Fruit fly (Drosophila melanogaster): ENCODE measurements around the gene CG2656.

Gene CG2656

dm6 chr3R:7127966-7128365, 16.6 kb upstream of the CG2656 start, which contains the start of gene CG10068 (continued):
- TF ChIP-seq lbe (GFP tag; optimal IDR thresholded peaks at IDR 0.05), result peak; percentile 81
- TF ChIP-seq Bgb (GFP tag; IDR thresholded peaks at IDR 0.05; ENCODE audit: partially characterized antibody), result no peak
- peak; percentile 94 for TF ChIP-seq gem (tag; optimal IDR thresholded peaks at IDR 0.05)
- TF ChIP-seq nmo (GFP tag; optimal IDR thresholded peaks at IDR 0.05), result peak; percentile 94
- TF ChIP-seq Dll (GFP tag; IDR thresholded peaks at IDR 0.05; ENCODE audit: partially characterized antibody), result peak; percentile 57; the same call in 2 of the 4 replicates
- peak; percentile 30 for TF ChIP-seq CG10431 (GFP tag; optimal IDR thresholded peaks at IDR 0.05)
- peak; percentile 78 for TF ChIP-seq CG30020 (tag; optimal IDR thresholded peaks at IDR 0.05)
- peak; percentile 89 for TF ChIP-seq CG8765 (GFP tag; IDR thresholded peaks at IDR 0.05)
- TF ChIP-seq mld (GFP tag; IDR thresholded peaks at IDR 0.05; ENCODE audit: partially characterized antibody), result no peak
- peak; percentile 50; the same call in 1 of the 2 replicates for TF ChIP-seq Lim3 (GFP tag; IDR thresholded peaks at IDR 0.05)
- TF ChIP-seq Sox102F (GFP tag; optimal IDR thresholded peaks at IDR 0.05), result peak; percentile 90
- TF ChIP-seq CG6654 (GFP tag; optimal IDR thresholded peaks at IDR 0.05), result peak; percentile 56
- peak; percentile 29 for TF ChIP-seq Jarid2 (GFP tag; optimal IDR thresholded peaks at IDR 0.05)
- TF ChIP-seq CG8924 (tag; optimal IDR thresholded peaks at IDR 0.05), result peak; percentile 96
- TF ChIP-seq Opbp (GFP tag; IDR thresholded peaks at IDR 0.05; ENCODE audit: partially characterized antibody), result no peak
- peak; percentile 75 for TF ChIP-seq her (GFP tag; optimal IDR thresholded peaks at IDR 0.05)
- TF ChIP-seq CG15601 (tag; optimal IDR thresholded peaks at IDR 0.05), result peak; percentile 88
- TF ChIP-seq Dip2 (GFP tag; IDR thresholded peaks at IDR 0.05), result peak; percentile 40; the same call in 1 of the 2 replicates
- TF ChIP-seq HmgZ (tag; optimal IDR thresholded peaks at IDR 0.05), result peak; percentile 92
- peak; percentile 76 for TF ChIP-seq peb (GFP tag; IDR thresholded peaks at IDR 0.05)
- TF ChIP-seq CG3407 (GFP tag; optimal IDR thresholded peaks at IDR 0.05), result peak; percentile 79
- peak; percentile 86 for TF ChIP-seq slp2 (GFP tag; optimal IDR thresholded peaks at IDR 0.05)
- peak; percentile 69 for TF ChIP-seq emc (GFP tag; optimal IDR thresholded peaks at IDR 0.05)
- peak; percentile 91 for TF ChIP-seq Elba2 (GFP tag; optimal IDR thresholded peaks at IDR 0.05)
- TF ChIP-seq esg (GFP tag; conservative IDR thresholded peaks at IDR 0.05), result peak; percentile 80
- peak; percentile 63 for TF ChIP-seq CG5180 (GFP tag; optimal IDR thresholded peaks at IDR 0.05)
- TF ChIP-seq YL-1 (GFP tag; optimal IDR thresholded peaks at IDR 0.05), result peak; percentile 49
- TF ChIP-seq CG9437 (GFP tag; optimal IDR thresholded peaks at IDR 0.05), result peak; percentile 62
- TF ChIP-seq yki (optimal IDR thresholded peaks at IDR 0.05), result no peak
- peak; percentile 96 for TF ChIP-seq ci (GFP tag; IDR thresholded peaks at IDR 0.05)
- TF ChIP-seq CG1832 (GFP tag; optimal IDR thresholded peaks at IDR 0.05), result no peak
- no peak for TF ChIP-seq cad (GFP tag; optimal IDR thresholded peaks at IDR 0.05)
- TF ChIP-seq CrebB (tag; optimal IDR thresholded peaks at IDR 0.05), result peak; percentile 81
- TF ChIP-seq jigr1 (GFP tag; IDR thresholded peaks at IDR 0.05), result peak; percentile 17; the same call in 1 of the 3 replicates
- TF ChIP-seq CG7271 (tag; optimal IDR thresholded peaks at IDR 0.05), result peak; percentile 92
- peak; percentile 73 for TF ChIP-seq org-1 (GFP tag; optimal IDR thresholded peaks at IDR 0.05)
- TF ChIP-seq NfI (GFP tag; optimal IDR thresholded peaks at IDR 0.05), result peak; percentile 88
- TF ChIP-seq dysf (GFP tag; IDR thresholded peaks at IDR 0.05), result peak; percentile 92
- peak; percentile 13; the same call in 1 of the 3 replicates for TF ChIP-seq knrl (GFP tag; IDR thresholded peaks at IDR 0.05; ENCODE audit: partially characterized antibody)
- TF ChIP-seq kah (GFP tag; optimal IDR thresholded peaks at IDR 0.05), result peak; percentile 74
- peak; percentile 98 for TF ChIP-seq vvl (GFP tag; IDR thresholded peaks at IDR 0.05)
- TF ChIP-seq onecut (GFP tag; IDR thresholded peaks at IDR 0.05), result peak; percentile 80
- TF ChIP-seq CG33557 (GFP tag; optimal IDR thresholded peaks at IDR 0.05), result peak; percentile 79
- no peak for TF ChIP-seq Dfd (GFP tag; optimal IDR thresholded peaks at IDR 0.05)
- TF ChIP-seq gfzf (GFP tag; optimal IDR thresholded peaks at IDR 0.05), result peak; percentile 60
- TF ChIP-seq CG10366 (GFP tag; IDR thresholded peaks at IDR 0.05), result peak; percentile 88
- peak; percentile 94 for TF ChIP-seq CG6689 (GFP tag; IDR thresholded peaks at IDR 0.05)
- TF ChIP-seq BEAF-32 (GFP tag; optimal IDR thresholded peaks at IDR 0.05), result peak; percentile 44
- TF ChIP-seq Med (GFP tag), result peak; percentile 99
- TF ChIP-seq Six4 (GFP tag; optimal IDR thresholded peaks at IDR 0.05), result peak; percentile 87
